Worm (Caenorhabditis elegans): ENCODE measurements around the gene R74.2.

The R74.2 gene

DNA sequence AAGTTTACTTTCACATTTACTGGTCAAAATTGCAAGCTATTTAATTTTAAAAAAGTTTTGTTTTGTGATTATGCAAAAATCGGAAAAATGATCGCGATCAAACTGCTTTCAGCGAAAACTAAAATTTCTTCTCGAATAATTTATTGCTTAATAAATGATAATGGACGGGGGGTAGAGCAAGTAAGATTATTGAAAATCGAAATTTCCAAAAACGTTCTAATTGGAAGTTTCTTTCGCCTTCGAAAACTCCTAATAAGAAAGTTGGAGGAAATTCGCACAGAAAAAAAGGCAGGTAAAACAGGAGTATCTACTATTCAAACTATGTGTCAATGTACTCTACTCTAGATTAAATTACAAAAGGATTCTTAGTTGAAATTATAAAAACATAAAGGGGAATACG lies 15.8 kb upstream of the R74.2 start:
- TF ChIP-seq pha-4 (tag; optimal IDR thresholded peaks at IDR 0.05) (no peak), hlh-13 (GFP tag; optimal IDR thresholded peaks at IDR 0.05) (no peak), ceh-18 (tag; optimal IDR thresholded peaks at IDR 0.05) (no peak), ztf-16 (tag; optimal IDR thresholded peaks at IDR 0.05) (no peak), zip-5 (tag; optimal IDR thresholded peaks at IDR 0.05) (no peak), ets-4 (tag; optimal IDR thresholded peaks at IDR 0.05) (no peak), fax-1 (tag; optimal IDR thresholded peaks at IDR 0.05) (no peak), sdc-2 (tag; optimal IDR thresholded peaks at IDR 0.05) (no peak), ttx-3 (tag; optimal IDR thresholded peaks at IDR 0.05) (no peak), sox-4 (tag; optimal IDR thresholded peaks at IDR 0.05) (no peak), ceh-48 (tag; optimal IDR thresholded peaks at IDR 0.05) (no peak)

DNA sequence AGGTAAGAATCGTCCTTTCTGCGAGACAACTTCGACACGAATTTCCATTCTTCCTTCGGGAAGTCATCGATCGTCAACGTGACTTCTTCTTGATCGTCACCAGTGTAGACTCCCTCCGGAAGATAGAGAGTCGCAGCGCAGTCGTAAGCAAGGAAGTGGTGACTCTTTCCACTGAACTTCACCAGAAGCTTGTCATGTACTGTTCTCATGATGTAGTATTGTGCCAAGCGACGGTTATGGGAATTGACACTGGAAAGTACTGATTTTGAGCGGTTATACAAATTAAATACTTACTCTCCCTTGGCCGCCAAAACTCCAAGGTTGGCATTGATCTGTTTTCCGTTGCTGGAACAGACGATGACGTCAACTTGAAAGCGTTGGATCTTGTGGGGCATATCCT lies 12.5 kb upstream of the R74.2 start:
- no peak for TF ChIP-seq sox-2 (GFP tag; IDR thresholded peaks at IDR 0.05)
- TF ChIP-seq ceh-18 (tag; optimal IDR thresholded peaks at IDR 0.05), result no peak
- no peak for TF ChIP-seq tbx-2 (tag; optimal IDR thresholded peaks at IDR 0.05)
- no peak for TF ChIP-seq odd-2 (tag; optimal IDR thresholded peaks at IDR 0.05)
- TF ChIP-seq ceh-24 (tag; optimal IDR thresholded peaks at IDR 0.05), result no peak
- no peak for TF ChIP-seq unc-55 (GFP tag; optimal IDR thresholded peaks at IDR 0.05)
- no peak for TF ChIP-seq sox-4 (tag; optimal IDR thresholded peaks at IDR 0.05)
- TF ChIP-seq ceh-6 (GFP tag; optimal IDR thresholded peaks at IDR 0.05), result no peak
- TF ChIP-seq pat-9 (tag; optimal IDR thresholded peaks at IDR 0.05), result no peak
- no peak for TF ChIP-seq Y22D7AL.16 (tag; optimal IDR thresholded peaks at IDR 0.05)
- TF ChIP-seq C08G9.2 (tag; optimal IDR thresholded peaks at IDR 0.05), result no peak
- TF ChIP-seq ceh-22 (tag; optimal IDR thresholded peaks at IDR 0.05), result no peak
- TF ChIP-seq C38D4.7 (GFP tag; optimal IDR thresholded peaks at IDR 0.05), result no peak
- no peak for TF ChIP-seq ceh-34 (tag; optimal IDR thresholded peaks at IDR 0.05)
- no peak for TF ChIP-seq ceh-30 (tag; optimal IDR thresholded peaks at IDR 0.05)
- no peak for TF ChIP-seq syd-9 (tag; optimal IDR thresholded peaks at IDR 0.05)
- TF ChIP-seq ztf-16 (tag; optimal IDR thresholded peaks at IDR 0.05), result no peak
- TF ChIP-seq dmd-4 (tag; optimal IDR thresholded peaks at IDR 0.05; ENCODE audit: borderline replicate concordance), result no peak
- no peak for TF ChIP-seq unc-42 (tag; optimal IDR thresholded peaks at IDR 0.05)
- no peak for TF ChIP-seq pros-1 (tag; optimal IDR thresholded peaks at IDR 0.05)

DNA sequence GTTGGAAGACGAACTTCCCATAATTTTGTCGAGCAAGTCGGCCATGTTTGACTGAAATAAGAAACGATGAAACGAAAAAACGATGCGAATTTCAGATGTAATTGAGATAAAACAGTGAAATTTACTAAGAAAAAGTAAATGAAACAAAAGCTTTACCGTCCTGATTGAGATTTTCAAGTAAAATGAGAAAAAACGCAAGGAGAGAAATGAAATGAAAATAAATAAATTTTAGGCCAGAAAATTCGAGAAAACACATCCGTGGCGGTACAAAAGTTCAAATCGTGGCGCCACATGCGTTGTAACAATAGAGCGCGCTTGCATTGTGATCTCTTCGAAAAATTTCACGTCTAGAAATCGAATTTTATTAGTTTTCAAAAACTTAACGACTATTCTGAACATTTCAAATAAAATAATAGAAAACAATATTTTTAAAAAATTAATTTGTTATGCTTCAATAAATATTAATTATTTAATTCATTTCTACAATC lies 11.8 kb upstream of the R74.2 start, which contains the start of the genes hrde-1 and C16C10.13:
hrde-1 (minus strand) TSS at position 51 of the 488 bp plus-strand sequence.
C16C10.13 (plus strand) TSS at position 332 of the 488 bp plus-strand sequence.
- TF ChIP-seq sdc-2 (tag; optimal IDR thresholded peaks at IDR 0.05), result no peak
- no peak for TF ChIP-seq nhr-232 (tag; optimal IDR thresholded peaks at IDR 0.05)
- no peak for TF ChIP-seq ahr-1 (tag; optimal IDR thresholded peaks at IDR 0.05)
- no peak for TF ChIP-seq K02D7.2 (tag; optimal IDR thresholded peaks at IDR 0.05)
- TF ChIP-seq pat-9 (tag; optimal IDR thresholded peaks at IDR 0.05), result no peak
- no peak for TF ChIP-seq dve-1 (tag; optimal IDR thresholded peaks at IDR 0.05)
- TF ChIP-seq ceh-45 (GFP tag; IDR thresholded peaks at IDR 0.05), result no peak
- TF ChIP-seq hlh-30 (tag; optimal IDR thresholded peaks at IDR 0.05; ENCODE audit: insufficient read depth), result no peak
- no peak for TF ChIP-seq sox-2 (GFP tag; IDR thresholded peaks at IDR 0.05)
- TF ChIP-seq tbx-2 (tag; optimal IDR thresholded peaks at IDR 0.05), result no peak
- no peak for TF ChIP-seq ceh-14 (tag; optimal IDR thresholded peaks at IDR 0.05)
- TF ChIP-seq fkh-10 (GFP tag; optimal IDR thresholded peaks at IDR 0.05), result no peak
- no peak for TF ChIP-seq pag-3 (tag; optimal IDR thresholded peaks at IDR 0.05; ENCODE audit: borderline replicate concordance)
- TF ChIP-seq eyg-1 (tag; optimal IDR thresholded peaks at IDR 0.05), result no peak
- no peak for TF ChIP-seq ttx-3 (tag; optimal IDR thresholded peaks at IDR 0.05)
- TF ChIP-seq ama-1 (optimal IDR thresholded peaks at IDR 0.05), result no peak
- TF ChIP-seq elt-4 (tag; optimal IDR thresholded peaks at IDR 0.05), result no peak

All from whole organism, late embryonic.